Worm (Caenorhabditis elegans) whole organism, L3 larva: ENCODE results near the gene bath-9.

Source experiments
- ama-1 ChIP-seq: fragments of 150-350 bp; optimal IDR thresholded peaks from 2 replicates; lab custom pipeline; 2018
- ceh-82 ChIP-seq: fragments of 150-350 bp; optimal IDR thresholded peaks from 2 replicates; lab custom pipeline; 2014; ENCODE audit warnings: missing biosample characterization, missing genetic modification characterization
- egl-5 ChIP-seq: fragments of 150-350 bp; optimal IDR thresholded peaks from 2 replicates; lab custom pipeline; 2017; ENCODE audit warnings: missing biosample characterization, missing genetic modification reagents, missing genetic modification characterization, inconsistent platforms
- elt-1 ChIP-seq: fragments of 150-350 bp; optimal IDR thresholded peaks from 2 replicates; lab custom pipeline; 2014; ENCODE audit warnings: missing biosample characterization, missing genetic modification characterization
- lsy-12 ChIP-seq: sonication (generic microtip); optimal IDR thresholded peaks from 2 replicates; lab custom pipeline; 2016; ENCODE audit warnings: mild to moderate bottlenecking, missing genetic modification characterization, missing compliant biosample characterization
- nhr-12 ChIP-seq: fragments of 150-350 bp; optimal IDR thresholded peaks from 2 replicates; lab custom pipeline; 2014; ENCODE audit warnings: missing biosample characterization, missing genetic modification characterization
- nhr-23 ChIP-seq: fragments of 150-350 bp; optimal IDR thresholded peaks from 2 replicates; lab custom pipeline; 2014; ENCODE audit warnings: missing biosample characterization, missing genetic modification reagents, missing genetic modification characterization
- nhr-76 ChIP-seq: fragments of 150-350 bp; sonication (generic microtip); optimal IDR thresholded peaks from 5 replicates; lab custom pipeline; 2014; ENCODE audit warnings: missing biosample characterization, missing genetic modification characterization
- nhr-77 ChIP-seq: fragments of 150-350 bp; optimal IDR thresholded peaks from 2 replicates; lab custom pipeline; 2014; ENCODE audit warnings: missing biosample characterization, missing genetic modification characterization
- pha-4 ChIP-seq: fragments of 150-350 bp; optimal IDR thresholded peaks from 2 replicates; lab custom pipeline; 2014; ENCODE audit warnings: missing biosample characterization, missing genetic modification reagents, missing genetic modification characterization
- skn-1 ChIP-seq: fragments of 150-350 bp; optimal IDR thresholded peaks from 2 replicates; lab custom pipeline; 2014; ENCODE audit warnings: missing biosample characterization, missing genetic modification characterization
- tbx-2 ChIP-seq: sonication (generic microtip); optimal IDR thresholded peaks from 2 replicates; lab custom pipeline; 2016; ENCODE audit warnings: mild to moderate bottlenecking, missing genetic modification characterization, missing compliant biosample characterization
- unc-62 ChIP-seq: fragments of 150-350 bp; sonication (generic microtip); optimal IDR thresholded peaks from 4 replicates; lab custom pipeline; 2014; ENCODE audit warnings: missing biosample characterization, missing genetic modification reagents, missing genetic modification characterization
- ztf-11 ChIP-seq: fragments of 150-350 bp; optimal IDR thresholded peaks from 2 replicates; lab custom pipeline; 2014; ENCODE audit warnings: missing biosample characterization, missing genetic modification characterization

DNA sequence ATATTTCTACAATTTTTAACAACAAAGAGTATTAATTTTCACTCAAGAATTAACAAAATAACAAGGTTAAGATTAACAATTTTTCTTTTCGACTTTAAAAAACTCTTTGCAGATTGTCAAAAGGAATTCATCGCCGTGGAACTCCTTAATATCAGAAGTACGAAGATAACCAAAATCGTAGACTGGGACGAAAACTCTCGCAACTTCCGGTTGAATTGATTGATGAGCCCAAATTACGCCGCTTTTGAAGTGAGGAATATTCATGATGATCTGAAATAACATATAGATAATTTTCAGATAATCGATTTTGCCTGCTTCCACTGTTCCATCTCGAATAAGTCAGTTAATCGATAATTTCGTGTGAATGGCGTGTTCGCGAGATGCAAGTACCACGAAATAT is 33.2 kb upstream of the bath-9 start, which contains the start of gene F14D2.15:
- no peak for TF ChIP-seq skn-1 (tag; lab: Kevin White, UChicago)
- no peak for TF ChIP-seq pha-4 (tag; lab: Kevin White, UChicago)
- TF ChIP-seq unc-62 (GFP tag; lab: Kevin White, UChicago), result no peak
- TF ChIP-seq ceh-82 (tag; lab: Kevin White, UChicago), result no peak
- TF ChIP-seq elt-1 (tag; lab: Kevin White, UChicago), result no peak
- TF ChIP-seq tbx-2 (tag; lab: Kevin White, UChicago), result no peak
- TF ChIP-seq nhr-12 (tag; lab: Kevin White, UChicago), result no peak
- no peak for TF ChIP-seq ztf-11
- TF ChIP-seq nhr-76, result no peak
- TF ChIP-seq nhr-23, result no peak
- no peak for TF ChIP-seq nhr-77
- no peak for TF ChIP-seq ama-1 (lab: Kevin White, UChicago)
- no peak for TF ChIP-seq lsy-12 (tag; lab: Kevin White, UChicago)
- no peak for TF ChIP-seq egl-5
